Fruit fly (Drosophila melanogaster) whole organism, embryonic: ENCODE data around the gene CG15023.

Experiments used
- ATbp ChIP-seq: fragments of 200-800 bp; sonication (Bioruptor generic); optimal IDR thresholded peaks from 2 replicates; lab custom pipeline; 2017; ENCODE audit warnings: missing biosample characterization, mild to moderate bottlenecking, missing genetic modification characterization, missing genetic modification reagents
- Ada2b ChIP-seq: fragments of 200-800 bp; sonication (Bioruptor generic); IDR thresholded peaks from 2 replicates; pipeline ENCODE4 v1.3.6; 2022; ENCODE audit warnings: missing biosample characterization, missing genetic modification characterization
- Adf1 ChIP-seq: fragments of 200-800 bp; sonication (Bioruptor generic); IDR thresholded peaks from 2 replicates; pipeline ENCODE4 v1.3.6; 2022; ENCODE audit warnings: missing biosample characterization, missing genetic modification characterization
- Atf3 ChIP-seq: fragments of 200-800 bp; sonication (Bioruptor generic); optimal IDR thresholded peaks from 3 replicates; lab custom pipeline; 2016; ENCODE audit warnings: missing biosample characterization, missing genetic modification characterization
- Awh ChIP-seq: fragments of 200-800 bp; sonication (Bioruptor generic); IDR thresholded peaks from 2 replicates; pipeline ENCODE4, ENCODE4 v1.3.6; 2022; ENCODE audit warnings: missing biosample characterization, missing genetic modification characterization
- CG10462 ChIP-seq: fragments of 200-800 bp; sonication (Bioruptor generic); optimal IDR thresholded peaks from 2 replicates; lab custom pipeline; 2016; ENCODE audit warnings: missing biosample characterization, missing genetic modification characterization
- CG12071 ChIP-seq: fragments of 200-800 bp; sonication (Bioruptor generic); optimal IDR thresholded peaks from 3 replicates; lab custom pipeline; 2018; ENCODE audit warnings: missing biosample characterization, mild to moderate bottlenecking, missing genetic modification characterization
- CG14710 ChIP-seq: fragments of 200-800 bp; sonication (Bioruptor generic); optimal IDR thresholded peaks from 3 replicates; lab custom pipeline; 2019; ENCODE audit warnings: missing biosample characterization, mild to moderate bottlenecking, missing genetic modification characterization, moderate library complexity
- CG18476 ChIP-seq: fragments of 200-800 bp; sonication (Bioruptor generic); optimal IDR thresholded peaks from 2 replicates; lab custom pipeline; 2016; ENCODE audit warnings: missing biosample characterization, mild to moderate bottlenecking, missing genetic modification characterization
- CG2889 ChIP-seq: fragments of 200-800 bp; sonication (Bioruptor generic); IDR thresholded peaks from 3 replicates; pipeline ENCODE4 v1.3.6; 2022; ENCODE audit warnings: missing biosample characterization, missing genetic modification characterization
- CG30431 ChIP-seq: fragments of 200-800 bp; sonication (Bioruptor generic); optimal IDR thresholded peaks from 2 replicates; lab custom pipeline; 2017; ENCODE audit warnings: missing biosample characterization, missing genetic modification characterization
- CG34224 ChIP-seq: fragments of 200-800 bp; sonication (Bioruptor generic); IDR thresholded peaks from 3 replicates; pipeline ENCODE4 v1.3.6; 2022; ENCODE audit warnings: missing biosample characterization, missing genetic modification characterization; ENCODE audit not compliant: partially characterized antibody
- CG3995 ChIP-seq: fragments of 200-800 bp; sonication (Bioruptor generic); optimal IDR thresholded peaks from 3 replicates; lab custom pipeline; 2016; ENCODE audit warnings: missing biosample characterization, missing genetic modification characterization
- CG43689 ChIP-seq: fragments of 200-800 bp; sonication (Bioruptor generic); IDR thresholded peaks from 2 replicates; pipeline ENCODE4 v1.3.6; 2022; ENCODE audit warnings: missing biosample characterization, missing genetic modification characterization
- CG4707 ChIP-seq: fragments of 200-800 bp; sonication (Bioruptor generic); optimal IDR thresholded peaks from 2 replicates; lab custom pipeline; 2018; ENCODE audit warnings: missing biosample characterization, mild to moderate bottlenecking, missing genetic modification characterization, moderate library complexity
- CG5245 ChIP-seq: fragments of 200-800 bp; sonication (Bioruptor generic); optimal IDR thresholded peaks from 3 replicates; lab custom pipeline; 2016; ENCODE audit warnings: missing biosample characterization, missing genetic modification characterization
- CG6175 ChIP-seq: fragments of 200-800 bp; sonication (Bioruptor generic); IDR thresholded peaks from 3 replicates; pipeline ENCODE4 v1.3.6; 2022; ENCODE audit warnings: missing biosample characterization, missing genetic modification characterization
- CG7372 ChIP-seq: fragments of 200-800 bp; sonication (Bioruptor generic); IDR thresholded peaks from 2 replicates; pipeline ENCODE4 v1.3.6; 2022; ENCODE audit warnings: missing biosample characterization, missing genetic modification characterization
- CG8089 ChIP-seq: fragments of 200-800 bp; sonication (Bioruptor generic); optimal IDR thresholded peaks from 3 replicates; lab custom pipeline; 2016; ENCODE audit warnings: missing biosample characterization, missing genetic modification characterization
- CG8290 ChIP-seq, 3 experiments: fragments of 200-800 bp; sonication (Bioruptor generic); optimal IDR thresholded peaks; 2 replicates each; lab custom pipeline; 2016 to 2019; ENCODE audit warnings: missing biosample characterization in 3 of 3, missing genetic modification characterization in 3 of 3, mild to moderate bottlenecking in 2 of 3, moderate library complexity in 1 of 3
- CG8388 ChIP-seq: fragments of 200-800 bp; sonication (Bioruptor generic); optimal IDR thresholded peaks from 2 replicates; lab custom pipeline; 2019; ENCODE audit warnings: missing biosample characterization, mild to moderate bottlenecking, missing genetic modification characterization, moderate library complexity
- CkIIα-i1 ChIP-seq: fragments of 200-800 bp; sonication (Bioruptor generic); IDR thresholded peaks from 2 replicates; pipeline ENCODE4 v1.3.6; 2022; ENCODE audit warnings: missing biosample characterization, missing genetic modification characterization
- Dfd ChIP-seq, 2 experiments: fragments of >200 bp; optimal IDR thresholded peaks; 2 replicates each; lab custom pipeline; 2017; ENCODE audit warnings: missing biosample characterization in 2 of 2, missing genetic modification characterization in 2 of 2
- Doc3 ChIP-seq: fragments of 200-800 bp; sonication (Bioruptor generic); IDR thresholded peaks from 3 replicates; pipeline ENCODE4 v1.3.6; 2022; ENCODE audit warnings: missing biosample characterization, missing genetic modification characterization; ENCODE audit not compliant: partially characterized antibody
- Ets97D ChIP-seq: fragments of 200-800 bp; sonication (Bioruptor generic); optimal IDR thresholded peaks from 3 replicates; lab custom pipeline; 2016; ENCODE audit warnings: missing biosample characterization, missing genetic modification characterization
- Fer1 ChIP-seq: fragments of 200-800 bp; sonication (Bioruptor generic); optimal IDR thresholded peaks from 2 replicates; lab custom pipeline; 2017; ENCODE audit warnings: missing biosample characterization, mild to moderate bottlenecking, missing genetic modification characterization
- H2.0 ChIP-seq: fragments of 200-800 bp; sonication (Bioruptor generic); IDR thresholded peaks from 2 replicates; pipeline ENCODE4 v1.3.6; 2022; ENCODE audit warnings: missing biosample characterization, missing genetic modification characterization
- HHEX ChIP-seq: fragments of 200-800 bp; sonication (Bioruptor generic); optimal IDR thresholded peaks from 3 replicates; lab custom pipeline; 2017; ENCODE audit warnings: missing biosample characterization, mild to moderate bottlenecking, missing genetic modification characterization, missing genetic modification reagents
- Hr51 ChIP-seq, 2 experiments: fragments of 200-800 bp; sonication (Bioruptor generic); optimal IDR thresholded peaks; 2 replicates in 1 of 2; 3 replicates in 1 of 2; lab custom pipeline; 2016 to 2018; ENCODE audit warnings: missing biosample characterization in 2 of 2, missing genetic modification characterization in 2 of 2, mild to moderate bottlenecking in 1 of 2, moderate library complexity in 1 of 2
- Meics ChIP-seq: fragments of 200-800 bp; sonication (Bioruptor generic); optimal IDR thresholded peaks from 2 replicates; lab custom pipeline; 2017; ENCODE audit warnings: missing biosample characterization, mild to moderate bottlenecking, missing genetic modification characterization
- Nf-YA ChIP-seq: fragments of 200-800 bp; sonication (Bioruptor generic); IDR thresholded peaks from 2 replicates; pipeline ENCODE4 v1.3.6; 2022; ENCODE audit warnings: missing biosample characterization, missing genetic modification characterization
- NfI ChIP-seq: fragments of 200-800 bp; sonication (Bioruptor generic); optimal IDR thresholded peaks from 3 replicates; lab custom pipeline; 2018; ENCODE audit warnings: missing biosample characterization, mild to moderate bottlenecking, missing genetic modification characterization, moderate library complexity
- Stat92E ChIP-seq, 3 experiments: fragments of >200 bp in 2 of 3; fragments of 200-800 bp in 1 of 3; sonication (Bioruptor generic) in 1 of 3; optimal IDR thresholded peaks; 2 replicates each; lab custom pipeline; 2017 to 2019; ENCODE audit warnings: missing biosample characterization in 3 of 3, missing genetic modification characterization in 3 of 3, mild to moderate bottlenecking in 1 of 3, moderate library complexity in 1 of 3
- cad ChIP-seq: fragments of >200 bp; optimal IDR thresholded peaks from 2 replicates; lab custom pipeline; 2017; ENCODE audit warnings: missing biosample characterization, missing genetic modification characterization
- disco-r ChIP-seq: fragments of 200-800 bp; sonication (Bioruptor generic); optimal IDR thresholded peaks from 2 replicates; lab custom pipeline; 2016; ENCODE audit warnings: missing biosample characterization, missing genetic modification characterization
- dmrt11E ChIP-seq: fragments of 200-800 bp; sonication (Bioruptor generic); optimal IDR thresholded peaks from 3 replicates; lab custom pipeline; 2018; ENCODE audit warnings: missing biosample characterization, mild to moderate bottlenecking, missing genetic modification characterization, moderate library complexity
- eve ChIP-seq, 2 experiments: fragments of >200 bp; optimal IDR thresholded peaks; 2 replicates each; lab custom pipeline; 2017; ENCODE audit warnings: missing biosample characterization in 2 of 2, missing genetic modification characterization in 2 of 2
- hbn ChIP-seq: fragments of 200-800 bp; sonication (Bioruptor generic); IDR thresholded peaks from 2 replicates; pipeline ENCODE4 v1.3.6; 2022; ENCODE audit warnings: missing biosample characterization, missing genetic modification characterization; ENCODE audit not compliant: partially characterized antibody
- jigr1 ChIP-seq: fragments of 200-800 bp; sonication (Bioruptor generic); IDR thresholded peaks from 3 replicates; pipeline ENCODE4 v1.3.6; 2022; ENCODE audit warnings: missing biosample characterization, missing genetic modification characterization
- lab ChIP-seq: fragments of 200-800 bp; sonication (Bioruptor generic); optimal IDR thresholded peaks from 3 replicates; lab custom pipeline; 2017; ENCODE audit warnings: missing biosample characterization, missing genetic modification characterization, mild to moderate bottlenecking, moderate library complexity, missing genetic modification reagents
- nerfin-1 ChIP-seq: fragments of 200-800 bp; sonication (Bioruptor generic); optimal IDR thresholded peaks from 3 replicates; lab custom pipeline; 2019; ENCODE audit warnings: missing biosample characterization, mild to moderate bottlenecking, missing genetic modification characterization, moderate library complexity
- nom ChIP-seq: fragments of 200-800 bp; sonication (Bioruptor generic); optimal IDR thresholded peaks from 2 replicates; lab custom pipeline; 2017; ENCODE audit warnings: missing biosample characterization, missing genetic modification characterization, mild to moderate bottlenecking, moderate library complexity, missing genetic modification reagents
- prd ChIP-seq, 3 experiments: fragments of >200 bp in 2 of 3; fragments of 200-800 bp in 1 of 3; sonication (Bioruptor generic) in 1 of 3; optimal IDR thresholded peaks in 2 of 3; IDR thresholded peaks in 1 of 3; 2 replicates in 2 of 3; 3 replicates in 1 of 3; pipeline versions ENCODE4 v1.3.6 to Lab custom; 2017 to 2022; ENCODE audit warnings: missing biosample characterization in 1 of 3, missing genetic modification characterization in 1 of 3
- pzg ChIP-seq: fragments of 200-800 bp; sonication (Bioruptor generic); optimal IDR thresholded peaks from 3 replicates; lab custom pipeline; 2018; ENCODE audit warnings: missing biosample characterization, mild to moderate bottlenecking, missing genetic modification characterization, moderate library complexity
- ranshi ChIP-seq: fragments of 200-800 bp; sonication (Bioruptor generic); IDR thresholded peaks from 2 replicates; pipeline ENCODE4 v1.3.6; 2022; ENCODE audit warnings: missing biosample characterization, missing genetic modification characterization
- ro ChIP-seq: fragments of 200-800 bp; sonication (Bioruptor generic); IDR thresholded peaks from 2 replicates; pipeline ENCODE4 v1.3.6; 2022; ENCODE audit warnings: missing biosample characterization, missing genetic modification characterization
- row ChIP-seq: fragments of 200-800 bp; sonication (Bioruptor generic); IDR thresholded peaks from 3 replicates; pipeline ENCODE4 v1.3.6; 2022; ENCODE audit warnings: missing biosample characterization, missing genetic modification characterization
- sima ChIP-seq: fragments of 200-800 bp; sonication (Bioruptor generic); optimal IDR thresholded peaks from 2 replicates; lab custom pipeline; 2016; ENCODE audit warnings: missing biosample characterization, missing genetic modification characterization

CG15023 gene

dm6 chr3L:4411025-4411873 lies 50.1 kb downstream of the CG15023 start:
- TF ChIP-seq Fer1 = no peak
- TF ChIP-seq CG2889 = no peak
- TF ChIP-seq CkIIα-i1 = no peak
- no peak for TF ChIP-seq CG8388 (GFP tag; lab: Kevin White, UChicago)
- TF ChIP-seq CG34224 (GFP tag; lab: Robert Waterston, UW) = no peak
- TF ChIP-seq eve (GFP tag; optimal IDR thresholded peaks at IDR 0.05; lab: Kevin White, UChicago) = peak in 1 of 2 experiments; percentile 76
- no peak for TF ChIP-seq dmrt11E (tag; lab: Kevin White, UChicago)
- TF ChIP-seq Meics (GFP tag; lab: Kevin White, UChicago) = peak; percentile 21
- TF ChIP-seq CG14710 (tag; lab: Kevin White, UChicago) = no peak
- TF ChIP-seq ATbp = no peak
- TF ChIP-seq ranshi (GFP tag; lab: Robert Waterston, UW) = no peak
- no peak for TF ChIP-seq Adf1 (GFP tag; lab: Robert Waterston, UW)
- TF ChIP-seq H2.0 (GFP tag; lab: Robert Waterston, UW) = 0 out of 2 replicates have a peak, but pooled peaks have one; percentile 10
- no peak for TF ChIP-seq CG12071 (GFP tag; lab: Kevin White, UChicago)
- TF ChIP-seq disco-r (GFP tag; lab: Kevin White, UChicago) = no peak
- no peak for TF ChIP-seq CG10462 (GFP tag; lab: Kevin White, UChicago)
- TF ChIP-seq Dfd (GFP tag; optimal IDR thresholded peaks at IDR 0.05; lab: Kevin White, UChicago) = no peak
- TF ChIP-seq CG30431 (GFP tag; lab: Kevin White, UChicago) = no peak
- no peak for TF ChIP-seq HHEX (GFP tag; lab: Kevin White, UChicago)
- no peak for TF ChIP-seq Ets97D (GFP tag; lab: Kevin White, UChicago)
- no peak for TF ChIP-seq CG43689 (GFP tag; lab: Robert Waterston, UW)
- no peak for TF ChIP-seq CG5245 (GFP tag; lab: Kevin White, UChicago)
- no peak for TF ChIP-seq Awh (GFP tag; lab: Robert Waterston, UW)
- no peak for TF ChIP-seq Atf3
- no peak for TF ChIP-seq CG3995 (GFP tag; lab: Kevin White, UChicago)
- no peak for TF ChIP-seq sima (GFP tag; lab: Kevin White, UChicago)
- 0 out of 2 replicates have a peak, but pooled peaks have one; percentile 3 for TF ChIP-seq Ada2b
- TF ChIP-seq CG7372 = no peak
- TF ChIP-seq hbn = no peak
- no peak for TF ChIP-seq CG4707 (GFP tag; lab: Kevin White, UChicago)
- TF ChIP-seq ro (GFP tag; lab: Robert Waterston, UW) = no peak
- no peak for TF ChIP-seq nerfin-1 (tag; lab: Kevin White, UChicago)
- TF ChIP-seq cad (GFP tag; lab: Kevin White, UChicago) = no peak
- no peak for TF ChIP-seq prd (optimal IDR thresholded peaks at IDR 0.05; lab: Kevin White, UChicago)
- no peak for TF ChIP-seq prd (GFP tag; IDR thresholded peaks at IDR 0.05; lab: Robert Waterston, UW)
- no peak for TF ChIP-seq Doc3
- TF ChIP-seq CG6175 (GFP tag; lab: Robert Waterston, UW) = peak; percentile 72; the same call in 2 of the 3 replicates
- TF ChIP-seq lab (GFP tag; lab: Kevin White, UChicago) = peak; percentile 9
- TF ChIP-seq Hr51 (GFP tag; optimal IDR thresholded peaks at IDR 0.05; lab: Kevin White, UChicago) = peak in 1 of 2 experiments; percentile 22
- no peak for TF ChIP-seq CG8089 (GFP tag; lab: Kevin White, UChicago)
- peak; percentile 1 for TF ChIP-seq NfI
- no peak for TF ChIP-seq nom
- no peak for TF ChIP-seq CG8290 (GFP tag; optimal IDR thresholded peaks at IDR 0.05; lab: Kevin White, UChicago)
- peak in 1 of 2 experiments; percentile 50 for TF ChIP-seq CG8290 (tag; optimal IDR thresholded peaks at IDR 0.05; lab: Kevin White, UChicago)
- no peak for TF ChIP-seq CG18476 (GFP tag; lab: Kevin White, UChicago)
- no peak for TF ChIP-seq Stat92E (GFP tag; optimal IDR thresholded peaks at IDR 0.05; lab: Kevin White, UChicago)
- no peak for TF ChIP-seq jigr1
- no peak for TF ChIP-seq pzg (GFP tag; lab: Kevin White, UChicago)
- no peak for TF ChIP-seq Nf-YA (GFP tag; lab: Robert Waterston, UW)
- peak; percentile 25; the same call in 1 of the 3 replicates for TF ChIP-seq row (GFP tag; lab: Robert Waterston, UW)
